Worm (Caenorhabditis elegans) whole organism, young adult: ENCODE data around the gene srgp-1.

Source experiments
- B0336.3 ChIP-seq: fragments of 200-800 bp; sonication (Bioruptor generic); IDR thresholded peaks from 2 replicates; pipeline ENCODE4 v1.3.6; 2022; ENCODE audit warnings: missing genetic modification characterization, missing compliant biosample characterization
- C06A6.2 ChIP-seq: fragments of 200-800 bp; sonication (Bioruptor generic); conservative IDR thresholded peaks from 2 replicates; pipeline ENCODE4 v1.3.6; 2022; ENCODE audit warnings: missing genetic modification characterization, missing compliant biosample characterization
- C17E4.6 ChIP-seq: fragments of 200-800 bp; sonication (Bioruptor generic); IDR thresholded peaks from 2 replicates; pipeline ENCODE4 v1.3.6; 2022; ENCODE audit warnings: missing genetic modification reagents, missing genetic modification characterization, missing compliant biosample characterization
- D2030.7 ChIP-seq: fragments of 200-800 bp; sonication (Bioruptor generic); IDR thresholded peaks from 2 replicates; pipeline ENCODE4 v1.3.6; 2022; ENCODE audit warnings: missing genetic modification reagents, missing genetic modification characterization, missing compliant biosample characterization
- F23B12.7 ChIP-seq: sonication (generic microtip); optimal IDR thresholded peaks from 2 replicates; lab custom pipeline; 2017; ENCODE audit warnings: missing genetic modification characterization, mild to moderate bottlenecking, missing compliant biosample characterization, antibody characterized with exemption, moderate library complexity; ENCODE audit not compliant: insufficient read depth
- F37B4.10 ChIP-seq: fragments of 200-800 bp; sonication (Bioruptor generic); IDR thresholded peaks from 2 replicates; pipeline ENCODE4 v1.3.6; 2022; ENCODE audit warnings: missing genetic modification characterization, missing compliant biosample characterization
- F49E8.2 ChIP-seq: sonication (generic microtip); optimal IDR thresholded peaks from 3 replicates; lab custom pipeline; 2017; ENCODE audit warnings: missing genetic modification characterization, mild to moderate bottlenecking, missing compliant biosample characterization, antibody characterized with exemption, moderate library complexity; ENCODE audit not compliant: insufficient read depth
- F57A8.1 ChIP-seq: fragments of 200-800 bp; sonication (Bioruptor generic); optimal IDR thresholded peaks from 2 replicates; lab custom pipeline; 2018; ENCODE audit warnings: mild to moderate bottlenecking, missing genetic modification characterization, moderate library complexity, missing compliant biosample characterization
- K11D2.4 ChIP-seq: fragments of 200-800 bp; sonication (Bioruptor generic); IDR thresholded peaks from 2 replicates; pipeline ENCODE4 v1.3.6; 2022; ENCODE audit warnings: missing genetic modification reagents, missing genetic modification characterization, missing compliant biosample characterization
- T26A5.8 ChIP-seq: sonication (generic microtip); optimal IDR thresholded peaks from 2 replicates; lab custom pipeline; 2016; ENCODE audit warnings: missing genetic modification characterization, missing compliant biosample characterization
- Y53F4B.3 ChIP-seq: fragments of 200-800 bp; sonication (Bioruptor generic); IDR thresholded peaks from 2 replicates; pipeline ENCODE4 v1.3.6; 2022; ENCODE audit warnings: missing genetic modification reagents, missing genetic modification characterization, missing compliant biosample characterization
- Y53G8AR.9 ChIP-seq: fragments of 200-800 bp; sonication (Bioruptor generic); conservative IDR thresholded peaks from 2 replicates; pipeline ENCODE4 v1.3.6; 2022; ENCODE audit warnings: missing genetic modification reagents, missing genetic modification characterization, missing compliant biosample characterization
- Y67H2A.10 ChIP-seq: fragments of 200-800 bp; sonication (Bioruptor generic); conservative IDR thresholded peaks from 2 replicates; pipeline ENCODE4 v1.3.6; 2022; ENCODE audit warnings: missing genetic modification reagents, missing genetic modification characterization, missing compliant biosample characterization
- Y95B8A.8 ChIP-seq: fragments of 200-800 bp; sonication (Bioruptor generic); IDR thresholded peaks from 2 replicates; pipeline ENCODE4 v1.3.6; 2022; ENCODE audit warnings: missing genetic modification reagents, missing genetic modification characterization, missing compliant biosample characterization
- akir-1 ChIP-seq: fragments of 200-800 bp; sonication (Bioruptor generic); optimal IDR thresholded peaks from 2 replicates; lab custom pipeline; 2018; ENCODE audit warnings: mild to moderate bottlenecking, missing genetic modification characterization, moderate library complexity, missing compliant biosample characterization
- attf-3 ChIP-seq: fragments of 200-800 bp; sonication (Bioruptor generic); conservative IDR thresholded peaks from 2 replicates; pipeline ENCODE4 v1.3.6; 2022; ENCODE audit warnings: missing genetic modification reagents, missing genetic modification characterization, missing compliant biosample characterization
- attf-5 ChIP-seq: fragments of 200-800 bp; sonication (Bioruptor generic); optimal IDR thresholded peaks from 2 replicates; lab custom pipeline; 2018; ENCODE audit warnings: mild to moderate bottlenecking, missing genetic modification characterization, missing compliant biosample characterization
- attf-6 ChIP-seq: fragments of 200-800 bp; sonication (Bioruptor generic); IDR thresholded peaks from 2 replicates; pipeline ENCODE4 v1.3.6; 2022; ENCODE audit warnings: missing genetic modification reagents, missing genetic modification characterization, missing compliant biosample characterization
- ccch-3 ChIP-seq: fragments of 200-800 bp; sonication (Bioruptor generic); optimal IDR thresholded peaks from 2 replicates; lab custom pipeline; 2018; ENCODE audit warnings: mild to moderate bottlenecking, missing genetic modification characterization, missing compliant biosample characterization
- ceh-91 ChIP-seq: fragments of 200-800 bp; sonication (Bioruptor generic); IDR thresholded peaks from 2 replicates; pipeline ENCODE4 v1.3.6; 2022; ENCODE audit warnings: missing genetic modification reagents, missing genetic modification characterization, missing compliant biosample characterization
- chd-7 ChIP-seq: sonication (generic microtip); optimal IDR thresholded peaks from 2 replicates; lab custom pipeline; 2016; ENCODE audit warnings: mild to moderate bottlenecking, missing genetic modification characterization, moderate library complexity, missing compliant biosample characterization
- egl-18 ChIP-seq: fragments of 200-800 bp; sonication (Bioruptor generic); IDR thresholded peaks from 2 replicates; pipeline ENCODE4 v1.3.6; 2022; ENCODE audit warnings: missing genetic modification reagents, missing genetic modification characterization, missing compliant biosample characterization
- egrh-3 ChIP-seq: fragments of 200-800 bp; sonication (Bioruptor generic); IDR thresholded peaks from 2 replicates; pipeline ENCODE4 v1.3.6; 2022; ENCODE audit warnings: missing genetic modification reagents, missing genetic modification characterization, missing compliant biosample characterization
- ekl-4 ChIP-seq: fragments of 200-800 bp; sonication (Bioruptor generic); IDR thresholded peaks from 2 replicates; pipeline ENCODE4 v1.3.6; 2022; ENCODE audit warnings: missing genetic modification reagents, missing genetic modification characterization, missing compliant biosample characterization
- ets-4 ChIP-seq: fragments of 200-800 bp; sonication (Bioruptor generic); optimal IDR thresholded peaks from 2 replicates; lab custom pipeline; 2018; ENCODE audit warnings: mild to moderate bottlenecking, missing genetic modification characterization, missing compliant biosample characterization
- hlh-26 ChIP-seq: fragments of 200-800 bp; sonication (Bioruptor generic); conservative IDR thresholded peaks from 2 replicates; pipeline ENCODE4 v1.3.6; 2022; ENCODE audit warnings: missing genetic modification reagents, missing genetic modification characterization, missing compliant biosample characterization
- lag-1 ChIP-seq: fragments of 200-800 bp; sonication (Bioruptor generic); IDR thresholded peaks from 2 replicates; pipeline ENCODE4 v1.3.6; 2022; ENCODE audit warnings: missing genetic modification reagents, missing genetic modification characterization, missing compliant biosample characterization
- lin-35 ChIP-seq, 3 experiments: fragments of 150-350 bp in 2 of 3; sonication (generic microtip) in 1 of 3; optimal IDR thresholded peaks; 2 replicates each; lab custom pipeline; 2014 to 2018; ENCODE audit warnings: missing biosample characterization in 3 of 3, missing genetic modification characterization in 3 of 3, missing genetic modification reagents in 3 of 3
- lin-40 ChIP-seq: sonication (generic microtip); optimal IDR thresholded peaks from 2 replicates; lab custom pipeline; 2016; ENCODE audit warnings: missing genetic modification characterization, mild to moderate bottlenecking, missing compliant biosample characterization, missing genotype, missing genetic modification reagents
- lir-1 ChIP-seq: fragments of 200-800 bp; sonication (Bioruptor generic); conservative IDR thresholded peaks from 2 replicates; pipeline ENCODE4 v1.3.6; 2022; ENCODE audit warnings: missing genetic modification reagents, missing genetic modification characterization, missing compliant biosample characterization
- madf-10 ChIP-seq: sonication (generic microtip); optimal IDR thresholded peaks from 2 replicates; lab custom pipeline; 2016; ENCODE audit warnings: mild to moderate bottlenecking, missing genetic modification characterization, missing compliant biosample characterization
- madf-8 ChIP-seq: fragments of 200-800 bp; sonication (Bioruptor generic); conservative IDR thresholded peaks from 2 replicates; pipeline ENCODE4 v1.3.6; 2022; ENCODE audit warnings: missing genetic modification reagents, missing genetic modification characterization, missing compliant biosample characterization
- mcd-1 ChIP-seq: fragments of 200-800 bp; sonication (Bioruptor generic); IDR thresholded peaks from 2 replicates; pipeline ENCODE4 v1.3.6; 2022; ENCODE audit warnings: missing genetic modification reagents, missing genetic modification characterization, missing compliant biosample characterization
- mel-28 ChIP-seq: sonication (generic microtip); optimal IDR thresholded peaks from 2 replicates; lab custom pipeline; 2016; ENCODE audit warnings: borderline replicate concordance, mild to moderate bottlenecking, missing genetic modification characterization, missing compliant biosample characterization
- nfyb-1 ChIP-seq: fragments of 200-800 bp; sonication (Bioruptor generic); IDR thresholded peaks from 2 replicates; pipeline ENCODE4 v1.3.6; 2022; ENCODE audit warnings: missing genetic modification reagents, missing genetic modification characterization, missing compliant biosample characterization
- nhr-27 ChIP-seq: fragments of 200-800 bp; sonication (Bioruptor generic); optimal IDR thresholded peaks from 2 replicates; lab custom pipeline; 2018; ENCODE audit warnings: mild to moderate bottlenecking, missing genetic modification characterization, moderate library complexity, missing compliant biosample characterization
- nhr-90 ChIP-seq: sonication (generic microtip); optimal IDR thresholded peaks from 2 replicates; lab custom pipeline; 2016; ENCODE audit warnings: missing genotype, mild to moderate bottlenecking, missing genetic modification characterization, missing compliant biosample characterization
- rec-8 ChIP-seq, 2 experiments: sonication (generic microtip); optimal IDR thresholded peaks; 2 replicates each; lab custom pipeline; 2016; ENCODE audit warnings: mild to moderate bottlenecking in 2 of 2, missing genetic modification characterization in 2 of 2, missing genetic modification reagents in 2 of 2, missing genotype in 2 of 2, missing biosample characterization in 1 of 2, missing compliant biosample characterization in 1 of 2, moderate library complexity in 1 of 2
- sdz-38 ChIP-seq: sonication (generic microtip); optimal IDR thresholded peaks from 2 replicates; lab custom pipeline; 2016; ENCODE audit warnings: missing genotype, missing genetic modification characterization, missing compliant biosample characterization
- snpc-3.4 ChIP-seq: sonication (generic microtip); optimal IDR thresholded peaks from 2 replicates; lab custom pipeline; 2017; ENCODE audit warnings: missing genetic modification characterization, mild to moderate bottlenecking, missing compliant biosample characterization, antibody characterized with exemption, moderate library complexity, missing genotype, missing genetic modification reagents
- sptf-2 ChIP-seq: fragments of 200-800 bp; sonication (Bioruptor generic); optimal IDR thresholded peaks from 2 replicates; lab custom pipeline; 2018; ENCODE audit warnings: mild to moderate bottlenecking, missing genetic modification characterization, missing compliant biosample characterization
- zfh-2 ChIP-seq: fragments of 200-800 bp; sonication (Bioruptor generic); conservative IDR thresholded peaks from 2 replicates; pipeline ENCODE4 v1.3.6; 2022; ENCODE audit warnings: missing genetic modification reagents, missing genetic modification characterization, missing compliant biosample characterization
- ztf-18 ChIP-seq: sonication (generic microtip); optimal IDR thresholded peaks from 2 replicates; lab custom pipeline; 2016; ENCODE audit warnings: missing genotype, mild to moderate bottlenecking, missing genetic modification characterization, missing compliant biosample characterization
- ztf-6 ChIP-seq: fragments of 200-800 bp; sonication (Bioruptor generic); IDR thresholded peaks from 2 replicates; pipeline ENCODE4 v1.3.6; 2022; ENCODE audit warnings: missing genetic modification reagents, missing genetic modification characterization, missing compliant biosample characterization

The srgp-1 gene

DNA sequence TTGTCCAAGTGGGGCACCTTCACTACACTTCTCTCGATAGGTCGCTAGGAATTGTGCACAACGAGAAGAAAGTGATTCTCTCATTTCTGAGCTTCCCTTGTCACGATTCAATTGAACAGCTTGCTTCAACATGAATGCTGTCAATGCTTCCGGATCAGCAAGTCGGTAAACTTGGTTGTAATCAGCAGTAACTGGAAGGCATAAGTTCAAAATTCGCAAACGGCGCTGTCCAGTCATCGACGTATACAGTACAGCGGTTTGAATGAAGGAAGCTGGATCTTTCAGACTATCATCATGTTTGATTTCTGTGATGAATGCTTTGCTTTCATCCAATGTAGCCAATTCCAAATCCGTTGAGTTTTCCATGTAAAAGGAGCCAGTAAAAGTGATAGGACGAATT, 7.2 kb upstream of the srgp-1 start:
- TF ChIP-seq ekl-4 (GFP tag; lab: Robert Waterston, UW), result 0 out of 2 replicates have a peak, but pooled peaks have one; percentile 11
- no peak for TF ChIP-seq Y67H2A.10 (GFP tag; lab: Robert Waterston, UW)
- no peak for TF ChIP-seq ztf-6 (GFP tag; lab: Robert Waterston, UW)
- TF ChIP-seq Y53G8AR.9 (GFP tag; lab: Robert Waterston, UW), result no peak
- no peak for TF ChIP-seq attf-3 (GFP tag; lab: Robert Waterston, UW)
- no peak for TF ChIP-seq B0336.3 (GFP tag; lab: Robert Waterston, UW)

DNA sequence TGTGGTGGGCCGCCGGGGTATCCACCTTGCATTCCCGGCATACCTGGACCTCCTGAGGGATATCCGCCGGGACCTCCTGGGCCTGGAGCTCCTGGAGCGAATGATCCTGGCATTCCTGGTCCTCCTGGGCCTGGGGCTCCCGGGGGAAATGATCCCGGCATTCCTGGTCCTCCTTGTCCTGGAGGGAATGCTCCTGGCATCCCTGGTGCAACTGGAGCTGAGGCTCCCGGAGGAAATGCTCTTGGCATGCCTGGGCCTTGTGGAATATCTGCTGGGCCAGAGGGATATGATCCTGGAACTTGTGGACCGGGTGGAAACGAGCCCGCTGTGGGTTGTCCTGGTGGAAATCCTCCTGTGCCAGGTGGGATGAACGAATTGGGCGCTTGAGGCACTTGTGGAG, 5.3 kb upstream of the srgp-1 start:
- TF ChIP-seq zfh-2 (GFP tag; lab: Robert Waterston, UW) (peak; percentile 82), nfyb-1 (GFP tag; lab: Robert Waterston, UW) (peak; percentile 17; the same call in 1 of the 2 replicates), F23B12.7 (no peak), egrh-3 (peak; percentile 92)

- TF ChIP-seq ccch-3 (no peak), egl-18 (GFP tag; lab: Robert Waterston, UW) (no peak), T26A5.8 (tag; lab: Kevin White, UChicago) (no peak), C17E4.6 (GFP tag; lab: Robert Waterston, UW) (peak; percentile 15; the same call in 1 of the 2 replicates), K11D2.4 (GFP tag; lab: Robert Waterston, UW) (no peak), sdz-38 (tag; lab: Kevin White, UChicago) (no peak), Y53F4B.3 (GFP tag; lab: Robert Waterston, UW) (no peak; the same call in 1 of the 2 replicates), F49E8.2 (tag; lab: Kevin White, UChicago) (peak; percentile 76), nhr-27 (tag; lab: Kevin White, UChicago) (no peak), attf-5 (GFP tag; lab: Kevin White, UChicago) (peak; percentile 56), ceh-91 (0 out of 2 replicates have a peak, but pooled peaks have one; percentile 41), lin-35 (GFP tag; optimal IDR thresholded peaks at IDR 0.05; lab: Kevin White, UChicago) (peak in 1 of 3 experiments; percentile 94), ztf-18 (peak; percentile 21), nhr-90 (no peak), lin-40 (peak; percentile 84), rec-8 (tag; optimal IDR thresholded peaks at IDR 0.05; lab: Kevin White, UChicago) (no peak), akir-1 (GFP tag; lab: Kevin White, UChicago) (no peak), hlh-26 (GFP tag; lab: Robert Waterston, UW) (no peak), C06A6.2 (GFP tag; lab: Robert Waterston, UW) (peak; percentile 60; the same call in 1 of the 2 replicates), F57A8.1 (GFP tag; lab: Kevin White, UChicago) (no peak), madf-10 (tag; lab: Kevin White, UChicago) (peak; percentile 26), D2030.7 (peak; percentile 63), lir-1 (GFP tag; lab: Robert Waterston, UW) (0 out of 2 replicates have a peak, but pooled peaks have one; percentile 21), Y95B8A.8 (no peak), snpc-3.4 (peak; percentile 62), chd-7 (tag; lab: Kevin White, UChicago) (no peak), attf-3 (GFP tag; lab: Robert Waterston, UW) (peak; percentile 54; the same call in 1 of the 2 replicates), ets-4 (GFP tag; lab: Kevin White, UChicago) (no peak), mel-28 (tag; lab: Kevin White, UChicago) (no peak), lag-1 (no peak), F37B4.10 (GFP tag; lab: Robert Waterston, UW) (no peak), sptf-2 (GFP tag; lab: Kevin White, UChicago) (no peak), mcd-1 (GFP tag; lab: Robert Waterston, UW) (peak; percentile 87), ekl-4 (GFP tag; lab: Robert Waterston, UW) (peak; percentile 47; the same call in 1 of the 2 replicates), attf-6 (GFP tag; lab: Robert Waterston, UW) (no peak), madf-8 (GFP tag; lab: Robert Waterston, UW) (no peak)
Observed at ce11 chrIV:11566146-11566545, 4.2 kb upstream of the srgp-1 start, which contains the start of gene sec-24.1. TSS of gene sec-24.1 (minus strand) at chrIV:11566194.
